Worm (Caenorhabditis elegans): ENCODE results near the gene nhr-196.
"Not testable (repeated sequence)": the region's sequence is repeated elsewhere in the genome, so short reads cannot be mapped to it uniquely, and the experiment has no call there.

nhr-196 gene

ce11 chrV:15661003-15661402 lies 24.5 kb upstream of the nhr-196 start:
- TF ChIP-seq lin-40 (tag; optimal IDR thresholded peaks at IDR 0.05) (peak; percentile 25), F49E8.2 (tag; optimal IDR thresholded peaks at IDR 0.05; ENCODE audit: insufficient read depth) (no peak), ZK185.1 (tag; optimal IDR thresholded peaks at IDR 0.05; ENCODE audit: poor library complexity, severe bottlenecking) (peak; percentile 10), ztf-26 (tag; optimal IDR thresholded peaks at IDR 0.05) (peak; percentile 46)

- no peak for TF ChIP-seq F37B4.10 (GFP tag; IDR thresholded peaks at IDR 0.05)
- no peak for TF ChIP-seq ceh-40 (GFP tag; IDR thresholded peaks at IDR 0.05)
- no peak for TF ChIP-seq attf-6 (GFP tag; IDR thresholded peaks at IDR 0.05)
- no peak for TF ChIP-seq Y95B8A.8 (GFP tag; IDR thresholded peaks at IDR 0.05)
- TF ChIP-seq F55B11.4 (tag; optimal IDR thresholded peaks at IDR 0.05; ENCODE audit: borderline replicate concordance, insufficient read depth): no peak
- TF ChIP-seq aptf-3 (GFP tag; IDR thresholded peaks at IDR 0.05): no peak
- TF ChIP-seq ztf-28 (GFP tag; IDR thresholded peaks at IDR 0.05): no peak
- no peak for TF ChIP-seq rcor-1 (GFP tag; IDR thresholded peaks at IDR 0.05)
- TF ChIP-seq nhr-120 (GFP tag; IDR thresholded peaks at IDR 0.05): no peak
- no peak for TF ChIP-seq bed-2 (GFP tag; IDR thresholded peaks at IDR 0.05)
Measured at ce11 chrV:15661580-15661979, 23.9 kb upstream of the nhr-196 start.

ce11 chrV:15664053-15664661 lies 21.4 kb upstream of the nhr-196 start:
- TF ChIP-seq ama-1 (optimal IDR thresholded peaks at IDR 0.05): no peak
- TF ChIP-seq ama-1 (GFP tag; optimal IDR thresholded peaks at IDR 0.05): no peak
- peak; percentile 40; the same call in 1 of the 2 replicates for TF ChIP-seq hmg-1.2 (GFP tag; IDR thresholded peaks at IDR 0.05)
- TF ChIP-seq attf-5 (GFP tag; optimal IDR thresholded peaks at IDR 0.05): peak; percentile 33
- TF ChIP-seq dox-1 (GFP tag; IDR thresholded peaks at IDR 0.05): 0 out of 2 replicates have a peak, but pooled peaks have one; percentile 26
- peak; percentile 45 for TF ChIP-seq nhr-80 (tag; optimal IDR thresholded peaks at IDR 0.05)
- no peak for TF ChIP-seq cebp-1 (GFP tag; IDR thresholded peaks at IDR 0.05)
- peak; percentile 70 for TF ChIP-seq cebp-1 (tag; optimal IDR thresholded peaks at IDR 0.05)

- TF ChIP-seq unc-62 (GFP tag; optimal IDR thresholded peaks at IDR 0.05): peak; percentile 20
- peak; percentile 46 for TF ChIP-seq ztf-22 (GFP tag; optimal IDR thresholded peaks at IDR 0.05)
- TF ChIP-seq pha-4 (tag; optimal IDR thresholded peaks at IDR 0.05): peak; percentile 72
- TF ChIP-seq tbp1 (GFP tag; optimal IDR thresholded peaks at IDR 0.05): peak; percentile 25
- peak; percentile 96 for TF ChIP-seq nhr-80 (tag; optimal IDR thresholded peaks at IDR 0.05)
- TF ChIP-seq xnd-1 (tag; optimal IDR thresholded peaks at IDR 0.05): no peak
- peak; percentile 64 for TF ChIP-seq atf-7 (tag; optimal IDR thresholded peaks at IDR 0.05)
- 0 out of 2 replicates have a peak, but pooled peaks have one; percentile 11 for TF ChIP-seq lir-1 (GFP tag; conservative IDR thresholded peaks at IDR 0.05)
- no peak for TF ChIP-seq ama-1 (optimal IDR thresholded peaks at IDR 0.05)
- no peak for TF ChIP-seq ama-1 (GFP tag; optimal IDR thresholded peaks at IDR 0.05)
- no peak for TF ChIP-seq hmg-1.2 (GFP tag; IDR thresholded peaks at IDR 0.05)
- TF ChIP-seq cebp-1 (GFP tag; IDR thresholded peaks at IDR 0.05): peak; percentile 47; the same call in 1 of the 2 replicates
- TF ChIP-seq cebp-1 (tag; optimal IDR thresholded peaks at IDR 0.05): no peak
- peak in 1 of 2 experiments; percentile 63 for TF ChIP-seq let-607 (tag; optimal IDR thresholded peaks at IDR 0.05)
- TF ChIP-seq nfyb-1 (GFP tag; IDR thresholded peaks at IDR 0.05): 0 out of 2 replicates have a peak, but pooled peaks have one; percentile 11
- 0 out of 2 replicates have a peak, but pooled peaks have one; percentile 49 for TF ChIP-seq dox-1 (GFP tag; IDR thresholded peaks at IDR 0.05)
Measured at ce11 chrV:15666718-15667117, 18.8 kb upstream of the nhr-196 start.

ce11 chrV:15668200-15668599 lies 17.3 kb upstream of the nhr-196 start, which contains the start of gene F53E4.1:
Gene F53E4.1, minus strand, starts transcription at chrV:15668300.
- not testable (repeated sequence) for TF ChIP-seq rpc-1 (optimal IDR thresholded peaks at IDR 0.05)
- TF ChIP-seq rpc-1 (tag; optimal IDR thresholded peaks at IDR 0.05): peak; percentile 12
